Worm (Caenorhabditis elegans) whole organism, young adult: ENCODE data around the gene abcf-3.

Experiments
- B0035.1 ChIP-seq: sonication (generic microtip); optimal IDR thresholded peaks from 2 replicates; lab custom pipeline; 2016; ENCODE audit warnings: missing genetic modification characterization, mild to moderate bottlenecking, missing compliant biosample characterization, missing genotype, missing genetic modification reagents
- F10E7.11 ChIP-seq: sonication (generic microtip); optimal IDR thresholded peaks from 2 replicates; lab custom pipeline; 2017; ENCODE audit warnings: mild to moderate bottlenecking, missing genetic modification characterization, moderate library complexity, missing compliant biosample characterization
- F23B12.7 ChIP-seq: sonication (generic microtip); optimal IDR thresholded peaks from 2 replicates; lab custom pipeline; 2017; ENCODE audit warnings: missing genetic modification characterization, mild to moderate bottlenecking, missing compliant biosample characterization, antibody characterized with exemption, moderate library complexity; ENCODE audit not compliant: insufficient read depth
- F52B5.7 ChIP-seq: sonication (generic microtip); optimal IDR thresholded peaks from 2 replicates; lab custom pipeline; 2016; ENCODE audit warnings: mild to moderate bottlenecking, missing genetic modification characterization, missing compliant biosample characterization
- F55B11.4 ChIP-seq: sonication (generic microtip); optimal IDR thresholded peaks from 2 replicates; lab custom pipeline; 2016; ENCODE audit warnings: missing compliant biosample characterization, missing genetic modification characterization, borderline replicate concordance; ENCODE audit not compliant: insufficient read depth
- F57A8.1 ChIP-seq: fragments of 200-800 bp; sonication (Bioruptor generic); optimal IDR thresholded peaks from 2 replicates; lab custom pipeline; 2018; ENCODE audit warnings: mild to moderate bottlenecking, missing genetic modification characterization, moderate library complexity, missing compliant biosample characterization
- F57C9.4 ChIP-seq: sonication (generic microtip); optimal IDR thresholded peaks from 2 replicates; lab custom pipeline; 2017; ENCODE audit warnings: mild to moderate bottlenecking, missing genetic modification characterization, missing compliant biosample characterization
- K11D2.4 ChIP-seq: fragments of 200-800 bp; sonication (Bioruptor generic); IDR thresholded peaks from 2 replicates; pipeline ENCODE4 v1.3.6; 2022; ENCODE audit warnings: missing genetic modification reagents, missing genetic modification characterization, missing compliant biosample characterization
- K12H6.12 ChIP-seq: fragments of 200-800 bp; sonication (Bioruptor generic); optimal IDR thresholded peaks from 2 replicates; lab custom pipeline; 2018; ENCODE audit warnings: mild to moderate bottlenecking, missing genetic modification characterization, missing compliant biosample characterization
- Y53G8AR.9 ChIP-seq: fragments of 200-800 bp; sonication (Bioruptor generic); conservative IDR thresholded peaks from 2 replicates; pipeline ENCODE4 v1.3.6; 2022; ENCODE audit warnings: missing genetic modification reagents, missing genetic modification characterization, missing compliant biosample characterization
- Y56A3A.18 ChIP-seq: fragments of 200-800 bp; sonication (Bioruptor generic); IDR thresholded peaks from 2 replicates; pipeline ENCODE4 v1.3.6; 2022; ENCODE audit warnings: missing genetic modification reagents, missing genetic modification characterization, missing compliant biosample characterization
- Y67H2A.10 ChIP-seq: fragments of 200-800 bp; sonication (Bioruptor generic); conservative IDR thresholded peaks from 2 replicates; pipeline ENCODE4 v1.3.6; 2022; ENCODE audit warnings: missing genetic modification reagents, missing genetic modification characterization, missing compliant biosample characterization
- aptf-2 ChIP-seq: fragments of 200-800 bp; sonication (Bioruptor generic); conservative IDR thresholded peaks from 2 replicates; pipeline ENCODE4 v1.3.6; 2022; ENCODE audit warnings: missing genetic modification reagents, missing genetic modification characterization, missing compliant biosample characterization
- attf-5 ChIP-seq: fragments of 200-800 bp; sonication (Bioruptor generic); optimal IDR thresholded peaks from 2 replicates; lab custom pipeline; 2018; ENCODE audit warnings: mild to moderate bottlenecking, missing genetic modification characterization, missing compliant biosample characterization
- bed-1 ChIP-seq: fragments of 200-800 bp; sonication (Bioruptor generic); IDR thresholded peaks from 2 replicates; pipeline ENCODE4 v1.3.6; 2022; ENCODE audit warnings: missing genetic modification reagents, missing genetic modification characterization, missing compliant biosample characterization
- ceh-27 ChIP-seq: fragments of 200-800 bp; sonication (Bioruptor generic); optimal IDR thresholded peaks from 2 replicates; lab custom pipeline; 2018; ENCODE audit warnings: mild to moderate bottlenecking, missing genetic modification characterization, moderate library complexity, missing compliant biosample characterization
- die-1 ChIP-seq: sonication (generic microtip); optimal IDR thresholded peaks from 2 replicates; lab custom pipeline; 2016; ENCODE audit warnings: missing genotype, mild to moderate bottlenecking, missing genetic modification characterization, missing compliant biosample characterization
- dox-1 ChIP-seq: fragments of 200-800 bp; sonication (Bioruptor generic); IDR thresholded peaks from 2 replicates; pipeline ENCODE4 v1.3.6; 2022; ENCODE audit warnings: missing genetic modification reagents, missing genetic modification characterization, missing compliant biosample characterization
- dpl-1 ChIP-seq: fragments of 150-350 bp; optimal IDR thresholded peaks from 2 replicates; lab custom pipeline; 2014; ENCODE audit warnings: missing biosample characterization, missing genetic modification reagents, missing genetic modification characterization
- fkh-3 ChIP-seq: sonication (generic microtip); optimal IDR thresholded peaks from 2 replicates; lab custom pipeline; 2016; ENCODE audit warnings: mild to moderate bottlenecking, missing genetic modification characterization, missing compliant biosample characterization
- gei-17 ChIP-seq: fragments of 200-800 bp; sonication (Bioruptor generic); optimal IDR thresholded peaks from 2 replicates; lab custom pipeline; 2018; ENCODE audit warnings: mild to moderate bottlenecking, missing genetic modification characterization, missing compliant biosample characterization
- hmg-20 ChIP-seq: fragments of 200-800 bp; sonication (Bioruptor generic); IDR thresholded peaks from 2 replicates; pipeline ENCODE4 v1.3.6; 2022; ENCODE audit warnings: missing genetic modification reagents, missing genetic modification characterization, missing compliant biosample characterization
- lag-1 ChIP-seq: fragments of 200-800 bp; sonication (Bioruptor generic); IDR thresholded peaks from 2 replicates; pipeline ENCODE4 v1.3.6; 2022; ENCODE audit warnings: missing genetic modification reagents, missing genetic modification characterization, missing compliant biosample characterization
- let-607 ChIP-seq, 2 experiments: fragments of 200-800 bp in 1 of 2; sonication (Bioruptor generic) in 1 of 2; sonication (generic microtip) in 1 of 2; optimal IDR thresholded peaks; 2 replicates each; lab custom pipeline; 2016 to 2018; ENCODE audit warnings: mild to moderate bottlenecking in 2 of 2, missing compliant biosample characterization in 2 of 2, missing genetic modification characterization in 2 of 2, moderate library complexity in 2 of 2, missing genotype in 1 of 2
- lir-1 ChIP-seq: fragments of 200-800 bp; sonication (Bioruptor generic); conservative IDR thresholded peaks from 2 replicates; pipeline ENCODE4 v1.3.6; 2022; ENCODE audit warnings: missing genetic modification reagents, missing genetic modification characterization, missing compliant biosample characterization
- lsl-1 ChIP-seq: fragments of 200-800 bp; sonication (Bioruptor generic); optimal IDR thresholded peaks from 2 replicates; lab custom pipeline; 2018; ENCODE audit warnings: mild to moderate bottlenecking, missing genetic modification characterization, moderate library complexity, missing compliant biosample characterization
- madf-3 ChIP-seq: fragments of 200-800 bp; sonication (Bioruptor generic); IDR thresholded peaks from 2 replicates; pipeline ENCODE4 v1.3.6; 2022; ENCODE audit warnings: missing genetic modification reagents, missing genetic modification characterization, missing compliant biosample characterization
- mcd-1 ChIP-seq: fragments of 200-800 bp; sonication (Bioruptor generic); IDR thresholded peaks from 2 replicates; pipeline ENCODE4 v1.3.6; 2022; ENCODE audit warnings: missing genetic modification reagents, missing genetic modification characterization, missing compliant biosample characterization
- nhr-80 ChIP-seq: sonication (generic microtip); optimal IDR thresholded peaks from 2 replicates; lab custom pipeline; 2016; ENCODE audit warnings: missing genetic modification characterization, missing compliant biosample characterization
- rcor-1 ChIP-seq: fragments of 200-800 bp; sonication (Bioruptor generic); IDR thresholded peaks from 2 replicates; pipeline ENCODE4 v1.3.6; 2022; ENCODE audit warnings: missing genetic modification reagents, missing genetic modification characterization, missing compliant biosample characterization
- rec-8 ChIP-seq, 2 experiments: sonication (generic microtip); optimal IDR thresholded peaks; 2 replicates each; lab custom pipeline; 2016; ENCODE audit warnings: mild to moderate bottlenecking in 2 of 2, missing genetic modification characterization in 2 of 2, missing genetic modification reagents in 2 of 2, missing genotype in 2 of 2, missing biosample characterization in 1 of 2, missing compliant biosample characterization in 1 of 2, moderate library complexity in 1 of 2
- repo-1 ChIP-seq: sonication (generic microtip); optimal IDR thresholded peaks from 2 replicates; lab custom pipeline; 2017; ENCODE audit warnings: mild to moderate bottlenecking, missing genetic modification characterization, missing compliant biosample characterization
- rpc-1 ChIP-seq, 2 experiments: fragments of 150-350 bp in 1 of 2; sonication (generic microtip) in 1 of 2; optimal IDR thresholded peaks; 2 replicates each; lab custom pipeline; 2014 to 2018; ENCODE audit warnings: missing biosample characterization in 1 of 2, missing genetic modification characterization in 1 of 2, missing genetic modification reagents in 1 of 2, missing genotype in 1 of 2
- sea-2 ChIP-seq: fragments of 200-800 bp; sonication (Bioruptor generic); IDR thresholded peaks from 2 replicates; pipeline ENCODE4 v1.3.6; 2022; ENCODE audit warnings: missing genetic modification characterization, missing compliant biosample characterization
- snpc-1.1 ChIP-seq: sonication (generic microtip); optimal IDR thresholded peaks from 2 replicates; lab custom pipeline; 2017; ENCODE audit warnings: missing genetic modification characterization, mild to moderate bottlenecking, missing compliant biosample characterization, antibody characterized with exemption, moderate library complexity, missing genotype, missing genetic modification reagents; ENCODE audit not compliant: insufficient read depth
- snpc-3.4 ChIP-seq: sonication (generic microtip); optimal IDR thresholded peaks from 2 replicates; lab custom pipeline; 2017; ENCODE audit warnings: missing genetic modification characterization, mild to moderate bottlenecking, missing compliant biosample characterization, antibody characterized with exemption, moderate library complexity, missing genotype, missing genetic modification reagents
- tlf-1 ChIP-seq: fragments of 200-800 bp; sonication (Bioruptor generic); optimal IDR thresholded peaks from 2 replicates; lab custom pipeline; 2018; ENCODE audit warnings: mild to moderate bottlenecking, missing genetic modification characterization, missing compliant biosample characterization
- unc-130 ChIP-seq: sonication (generic microtip); optimal IDR thresholded peaks from 2 replicates; lab custom pipeline; 2016; ENCODE audit warnings: missing genetic modification reagents, missing genetic modification characterization, missing compliant biosample characterization
- unc-62 ChIP-seq: fragments of 150-350 bp; optimal IDR thresholded peaks from 2 replicates; lab custom pipeline; 2014; ENCODE audit warnings: missing biosample characterization, missing genetic modification reagents, missing genetic modification characterization
- zfh-2 ChIP-seq: fragments of 200-800 bp; sonication (Bioruptor generic); conservative IDR thresholded peaks from 2 replicates; pipeline ENCODE4 v1.3.6; 2022; ENCODE audit warnings: missing genetic modification reagents, missing genetic modification characterization, missing compliant biosample characterization
- ztf-18 ChIP-seq: sonication (generic microtip); optimal IDR thresholded peaks from 2 replicates; lab custom pipeline; 2016; ENCODE audit warnings: missing genotype, mild to moderate bottlenecking, missing genetic modification characterization, missing compliant biosample characterization
- ztf-22 ChIP-seq: fragments of 200-800 bp; sonication (Bioruptor generic); optimal IDR thresholded peaks from 2 replicates; lab custom pipeline; 2018; ENCODE audit warnings: mild to moderate bottlenecking, missing genetic modification characterization, moderate library complexity, missing compliant biosample characterization
- ztf-26 ChIP-seq: sonication (generic microtip); optimal IDR thresholded peaks from 2 replicates; lab custom pipeline; 2017; ENCODE audit warnings: missing genetic modification characterization, missing compliant biosample characterization
- ztf-6 ChIP-seq: fragments of 200-800 bp; sonication (Bioruptor generic); IDR thresholded peaks from 2 replicates; pipeline ENCODE4 v1.3.6; 2022; ENCODE audit warnings: missing genetic modification reagents, missing genetic modification characterization, missing compliant biosample characterization

Gene abcf-3

DNA sequence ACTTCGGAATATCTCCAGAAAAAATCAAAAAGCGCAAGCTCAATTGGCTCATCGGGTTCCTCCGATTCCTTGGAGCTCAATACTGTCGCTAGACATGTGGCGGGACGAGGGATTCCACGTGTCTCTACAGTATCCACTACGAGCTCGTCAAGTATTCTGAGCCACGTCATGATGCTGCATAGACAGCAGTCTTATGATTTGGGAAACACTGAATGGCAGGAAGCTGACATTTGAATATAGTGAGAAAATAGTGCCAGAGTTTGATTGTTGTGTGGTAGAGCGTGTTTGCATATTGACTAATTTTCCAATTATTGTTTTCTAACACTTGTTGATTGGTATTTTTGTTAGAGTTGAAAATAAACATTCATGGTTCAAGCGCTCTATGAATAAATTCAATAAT is 9.8 kb upstream of the abcf-3 start:
- peak; percentile 60 for TF ChIP-seq nhr-80 (tag; lab: Kevin White, UChicago)
- no peak for TF ChIP-seq K12H6.12 (tag; lab: Kevin White, UChicago)
- TF ChIP-seq dox-1, result no peak
- no peak for TF ChIP-seq Y56A3A.18 (GFP tag; lab: Robert Waterston, UW)
- no peak for TF ChIP-seq repo-1 (tag; lab: Kevin White, UChicago)
- no peak for TF ChIP-seq F23B12.7
- no peak for TF ChIP-seq dpl-1 (GFP tag; lab: Kevin White, UChicago)
- TF ChIP-seq unc-62 (GFP tag; lab: Kevin White, UChicago), result peak; percentile 52
- no peak for TF ChIP-seq ceh-27 (GFP tag; lab: Kevin White, UChicago)
- no peak for TF ChIP-seq bed-1 (GFP tag; lab: Robert Waterston, UW)
- no peak for TF ChIP-seq lag-1 (GFP tag; lab: Robert Waterston, UW)
- no peak for TF ChIP-seq Y53G8AR.9 (GFP tag; lab: Robert Waterston, UW)
- TF ChIP-seq let-607 (tag; optimal IDR thresholded peaks at IDR 0.05; lab: Kevin White, UChicago), result peak; percentile 77 to 94
- TF ChIP-seq F52B5.7 (tag; lab: Kevin White, UChicago), result no peak
- TF ChIP-seq snpc-3.4 (tag; lab: Kevin White, UChicago), result no peak
- TF ChIP-seq, all 124 proteins: peak for 3

DNA sequence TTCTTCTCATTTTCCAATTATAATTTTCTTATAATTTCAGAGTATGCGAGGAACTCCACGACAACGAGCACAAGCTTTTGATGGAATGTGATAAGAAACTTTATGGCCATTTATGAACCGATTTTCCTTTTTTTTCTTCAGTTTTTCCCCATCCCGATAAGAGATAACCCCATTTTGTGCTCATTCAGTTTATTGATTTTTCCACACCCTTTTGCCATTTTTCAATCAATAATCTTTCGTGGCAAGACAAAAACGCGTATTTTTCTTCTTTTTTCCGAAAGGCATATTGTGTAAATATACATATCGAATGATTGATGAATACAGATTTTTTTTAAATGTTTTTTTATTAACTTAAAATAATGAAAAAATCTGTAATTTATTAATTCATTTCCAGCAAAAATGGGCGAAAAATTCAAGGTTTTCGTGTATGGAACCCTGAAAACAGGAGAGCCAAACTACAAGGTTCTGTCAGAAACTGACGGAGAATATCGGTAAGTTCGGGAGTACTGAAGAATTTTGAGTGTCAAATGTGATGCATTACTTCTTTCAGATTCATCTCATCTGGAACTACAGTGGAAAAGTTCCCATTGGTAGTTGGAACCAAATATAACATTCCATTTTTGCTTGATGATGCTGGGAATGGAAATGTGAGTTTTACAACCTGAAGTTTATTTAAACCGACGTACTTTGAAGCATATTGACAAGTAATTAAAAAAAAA is 8.8 kb upstream of the abcf-3 start, which contains the start of gene F42A10.9:
Gene F42A10.9 (plus strand): TSS at position 321 of the 719 bp plus-strand sequence.
- TF ChIP-seq hmg-20 (GFP tag; lab: Robert Waterston, UW), result no peak
- no peak for TF ChIP-seq rcor-1 (GFP tag; lab: Robert Waterston, UW)
- TF ChIP-seq fkh-3 (tag; lab: Kevin White, UChicago), result no peak
- TF ChIP-seq B0035.1 (tag; lab: Kevin White, UChicago), result no peak
- no peak for TF ChIP-seq ztf-26 (tag; lab: Kevin White, UChicago)
- TF ChIP-seq F10E7.11, result no peak
- no peak for TF ChIP-seq attf-5 (GFP tag; lab: Kevin White, UChicago)
- no peak for TF ChIP-seq nhr-80 (tag; lab: Kevin White, UChicago)
- TF ChIP-seq F55B11.4 (tag; lab: Kevin White, UChicago), result no peak
- no peak for TF ChIP-seq K11D2.4
- no peak for TF ChIP-seq F23B12.7
- TF ChIP-seq unc-62 (GFP tag; lab: Kevin White, UChicago), result no peak
- TF ChIP-seq die-1 (tag; lab: Kevin White, UChicago), result no peak
- no peak for TF ChIP-seq aptf-2 (GFP tag; lab: Robert Waterston, UW)
- TF ChIP-seq unc-130 (GFP tag; lab: Kevin White, UChicago), result no peak
- TF ChIP-seq ztf-18 (tag; lab: Kevin White, UChicago), result peak; percentile 20
- TF ChIP-seq lir-1 (GFP tag; lab: Robert Waterston, UW), result no peak
- no peak for TF ChIP-seq bed-1 (GFP tag; lab: Robert Waterston, UW)
- TF ChIP-seq rec-8 (tag; optimal IDR thresholded peaks at IDR 0.05; lab: Kevin White, UChicago), result no peak
- peak; percentile 47 for TF ChIP-seq tlf-1 (GFP tag; lab: Kevin White, UChicago)
- TF ChIP-seq gei-17 (GFP tag; lab: Kevin White, UChicago), result no peak
- no peak for TF ChIP-seq F57A8.1 (GFP tag; lab: Kevin White, UChicago)
- no peak for TF ChIP-seq F57C9.4 (tag; lab: Kevin White, UChicago)
- no peak for TF ChIP-seq lag-1 (GFP tag; lab: Robert Waterston, UW)
- no peak for TF ChIP-seq zfh-2 (GFP tag; lab: Robert Waterston, UW)
- no peak for TF ChIP-seq lsl-1 (GFP tag; lab: Kevin White, UChicago)
- TF ChIP-seq ztf-22 (GFP tag; lab: Kevin White, UChicago), result no peak
- TF ChIP-seq mcd-1 (GFP tag; lab: Robert Waterston, UW), result no peak
- TF ChIP-seq snpc-1.1 (tag; lab: Kevin White, UChicago), result no peak
- no peak for TF ChIP-seq madf-3 (GFP tag; lab: Robert Waterston, UW)
- no peak for TF ChIP-seq rpc-1 (optimal IDR thresholded peaks at IDR 0.05; lab: Kevin White, UChicago)
- TF ChIP-seq rpc-1 (tag; optimal IDR thresholded peaks at IDR 0.05; lab: Kevin White, UChicago), result no peak
- no peak for TF ChIP-seq sea-2 (GFP tag; lab: Robert Waterston, UW)
- no peak for TF ChIP-seq Y67H2A.10
- TF ChIP-seq Y56A3A.18 (GFP tag; lab: Robert Waterston, UW), result no peak
- TF ChIP-seq ztf-6 (GFP tag; lab: Robert Waterston, UW), result no peak
